Fruit fly (Drosophila melanogaster): Measurements from ENCODE around the gene CG6425.

Gene CG6425

DNA sequence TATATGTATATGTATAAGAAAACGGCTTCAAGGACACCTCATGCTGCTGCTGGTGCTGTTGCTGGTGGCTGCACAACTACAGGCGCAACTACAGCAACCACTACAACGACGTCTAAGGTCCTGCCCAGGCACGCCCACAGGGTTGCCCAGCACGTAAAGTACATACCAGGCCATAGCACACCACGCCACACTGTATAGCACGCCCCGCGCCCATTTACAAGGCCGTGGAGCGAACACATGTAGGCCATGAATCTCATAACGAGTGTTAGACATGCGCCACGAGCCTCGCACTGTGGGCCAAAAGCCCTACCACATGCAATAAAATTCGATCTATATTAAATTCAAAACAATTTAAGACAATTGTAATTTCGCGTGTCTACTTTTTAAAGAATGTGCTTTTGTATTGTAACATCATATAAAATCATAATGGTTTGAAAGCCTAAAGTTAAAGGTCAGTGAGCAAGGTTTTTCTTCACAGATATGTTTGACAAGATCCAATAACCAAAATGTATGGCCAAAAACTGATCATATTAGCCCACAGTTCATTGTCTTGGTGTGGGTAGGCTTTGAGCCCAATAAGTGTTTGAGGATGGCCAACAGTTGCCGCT, 45.6 kb downstream of the CG6425 start:
- TF ChIP-seq CG8478 (optimal IDR thresholded peaks at IDR 0.05) (no peak), CTCF (optimal IDR thresholded peaks at IDR 0.05) (no peak)

DNA sequence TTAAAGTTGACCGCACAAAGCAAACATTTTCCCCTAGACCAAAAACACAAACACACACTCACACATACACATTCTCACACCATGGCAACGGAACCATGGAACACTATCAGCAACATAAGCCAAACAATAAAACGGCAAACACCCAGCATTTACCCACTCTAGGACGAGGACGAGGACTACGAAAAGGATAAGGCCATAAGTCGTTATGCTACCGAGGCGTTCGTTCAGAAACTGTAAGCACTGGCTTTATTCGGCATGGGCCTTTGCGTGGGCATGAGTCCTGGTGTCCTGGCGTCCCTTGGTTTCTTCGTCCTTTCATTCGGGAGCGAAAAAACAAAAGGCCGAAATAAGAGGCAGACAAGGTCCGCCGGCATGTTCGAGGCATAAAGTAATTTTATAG, 46.9 kb downstream of the CG6425 start:
- TF ChIP-seq CTCF (optimal IDR thresholded peaks at IDR 0.05) (no peak), CG8478 (optimal IDR thresholded peaks at IDR 0.05) (no peak)

Data from S2 (cell line).